Fruit fly (Drosophila melanogaster) whole organism, embryonic: ENCODE results near the gene CG14655.

Experiments
- ATbp ChIP-seq: fragments of 200-800 bp; sonication (Bioruptor generic); optimal IDR thresholded peaks from 2 replicates; lab custom pipeline; 2017; ENCODE audit warnings: missing biosample characterization, mild to moderate bottlenecking, missing genetic modification characterization, missing genetic modification reagents
- CG1024 ChIP-seq: fragments of 200-800 bp; sonication (Bioruptor generic); IDR thresholded peaks from 2 replicates; pipeline ENCODE4 v1.3.6; 2022; ENCODE audit warnings: missing biosample characterization, missing genetic modification characterization
- CG11247 ChIP-seq: fragments of 200-800 bp; sonication (Bioruptor generic); IDR thresholded peaks from 2 replicates; pipeline ENCODE4 v1.3.6; 2022; ENCODE audit warnings: missing biosample characterization, missing genetic modification characterization
- CG14710 ChIP-seq: fragments of 200-800 bp; sonication (Bioruptor generic); optimal IDR thresholded peaks from 3 replicates; lab custom pipeline; 2019; ENCODE audit warnings: missing biosample characterization, mild to moderate bottlenecking, missing genetic modification characterization, moderate library complexity
- CG1603 ChIP-seq: fragments of 200-800 bp; sonication (Bioruptor generic); optimal IDR thresholded peaks from 2 replicates; lab custom pipeline; 2019; ENCODE audit warnings: missing biosample characterization, mild to moderate bottlenecking, missing genetic modification characterization, moderate library complexity
- CG17359 ChIP-seq: fragments of 200-800 bp; sonication (Bioruptor generic); optimal IDR thresholded peaks from 3 replicates; lab custom pipeline; 2018; ENCODE audit warnings: missing biosample characterization, mild to moderate bottlenecking, missing genetic modification characterization, moderate library complexity
- CG17612 ChIP-seq: fragments of 200-800 bp; sonication (Bioruptor generic); IDR thresholded peaks from 2 replicates; pipeline ENCODE4 v1.3.6; 2022; ENCODE audit warnings: missing biosample characterization, missing genetic modification characterization
- CG17912 ChIP-seq: fragments of 200-800 bp; sonication (Bioruptor generic); optimal IDR thresholded peaks from 2 replicates; lab custom pipeline; 2018; ENCODE audit warnings: missing biosample characterization, mild to moderate bottlenecking, missing genetic modification characterization
- CG30403 ChIP-seq: fragments of 200-800 bp; sonication (Bioruptor generic); optimal IDR thresholded peaks from 3 replicates; lab custom pipeline; 2016; ENCODE audit warnings: missing biosample characterization, missing genetic modification characterization
- CG3163 ChIP-seq: fragments of 200-800 bp; sonication (Bioruptor generic); optimal IDR thresholded peaks from 3 replicates; lab custom pipeline; 2016; ENCODE audit warnings: missing biosample characterization, missing genetic modification characterization
- CG32772 ChIP-seq: fragments of 200-800 bp; sonication (Bioruptor generic); IDR thresholded peaks from 2 replicates; pipeline ENCODE4 v1.3.6; 2022; ENCODE audit warnings: missing biosample characterization, missing genetic modification characterization
- CG4730 ChIP-seq: fragments of 200-800 bp; sonication (Bioruptor generic); IDR thresholded peaks from 2 replicates; pipeline ENCODE4 v1.3.6; 2022; ENCODE audit warnings: missing biosample characterization, missing genetic modification characterization
- CG6175 ChIP-seq: fragments of 200-800 bp; sonication (Bioruptor generic); IDR thresholded peaks from 3 replicates; pipeline ENCODE4 v1.3.6; 2022; ENCODE audit warnings: missing biosample characterization, missing genetic modification characterization
- CG8290 ChIP-seq, 3 experiments: fragments of 200-800 bp; sonication (Bioruptor generic); optimal IDR thresholded peaks; 2 replicates each; lab custom pipeline; 2016 to 2019; ENCODE audit warnings: missing biosample characterization in 3 of 3, missing genetic modification characterization in 3 of 3, mild to moderate bottlenecking in 2 of 3, moderate library complexity in 1 of 3
- CG8478 ChIP-seq: fragments of >200 bp; optimal IDR thresholded peaks from 2 replicates; lab custom pipeline; 2018
- Doc2 ChIP-seq: fragments of 200-800 bp; sonication (Bioruptor generic); IDR thresholded peaks from 2 replicates; pipeline ENCODE4 v1.3.6; 2022; ENCODE audit warnings: missing biosample characterization, missing genetic modification characterization
- ERR ChIP-seq: fragments of 200-800 bp; sonication (Bioruptor generic); optimal IDR thresholded peaks from 2 replicates; lab custom pipeline; 2016; ENCODE audit warnings: missing biosample characterization, missing genetic modification characterization
- Gug ChIP-seq: fragments of 200-800 bp; sonication (Bioruptor generic); IDR thresholded peaks from 4 replicates; pipeline ENCODE4 v1.3.6; 2022; ENCODE audit warnings: missing biosample characterization, missing genetic modification characterization
- HmgZ ChIP-seq: fragments of 200-800 bp; sonication (Bioruptor generic); optimal IDR thresholded peaks from 2 replicates; lab custom pipeline; 2018; ENCODE audit warnings: missing biosample characterization, mild to moderate bottlenecking, missing genetic modification characterization
- Max ChIP-seq: fragments of 200-800 bp; sonication (Bioruptor generic); optimal IDR thresholded peaks from 2 replicates; lab custom pipeline; 2016; ENCODE audit warnings: missing biosample characterization, mild to moderate bottlenecking, missing genetic modification characterization
- Ravus ChIP-seq: fragments of 200-800 bp; sonication (Bioruptor generic); IDR thresholded peaks from 2 replicates; pipeline ENCODE4 v1.3.6; 2022; ENCODE audit warnings: missing biosample characterization, missing genetic modification characterization
- Sin3A ChIP-seq: fragments of >200 bp; optimal IDR thresholded peaks from 2 replicates; lab custom pipeline; 2018
- Sry-β ChIP-seq: fragments of 200-800 bp; sonication (Bioruptor generic); optimal IDR thresholded peaks from 2 replicates; lab custom pipeline; 2018; ENCODE audit warnings: missing biosample characterization, mild to moderate bottlenecking, missing genetic modification characterization, moderate library complexity
- Sry-δ ChIP-seq: fragments of 200-800 bp; sonication (Bioruptor generic); optimal IDR thresholded peaks from 2 replicates; lab custom pipeline; 2016; ENCODE audit warnings: missing biosample characterization, missing genetic modification characterization
- YL-1 ChIP-seq: fragments of 200-800 bp; sonication (Bioruptor generic); optimal IDR thresholded peaks from 3 replicates; lab custom pipeline; 2017; ENCODE audit warnings: missing biosample characterization, mild to moderate bottlenecking, missing genetic modification characterization
- ato ChIP-seq: fragments of 200-800 bp; sonication (Bioruptor generic); IDR thresholded peaks from 2 replicates; pipeline ENCODE4 v1.3.6; 2022; ENCODE audit warnings: missing biosample characterization, missing genetic modification characterization; ENCODE audit not compliant: partially characterized antibody
- bbx ChIP-seq: fragments of 200-800 bp; sonication (Bioruptor generic); IDR thresholded peaks from 2 replicates; pipeline ENCODE4 v1.3.6; 2022; ENCODE audit warnings: missing biosample characterization, missing genetic modification characterization; ENCODE audit not compliant: partially characterized antibody
- cad ChIP-seq: fragments of >200 bp; optimal IDR thresholded peaks from 2 replicates; lab custom pipeline; 2017; ENCODE audit warnings: missing biosample characterization, missing genetic modification characterization
- dan ChIP-seq: fragments of 200-800 bp; sonication (Bioruptor generic); IDR thresholded peaks from 2 replicates; pipeline ENCODE4 v1.3.6; 2022; ENCODE audit warnings: missing biosample characterization, missing genetic modification characterization
- dimm ChIP-seq: fragments of 200-800 bp; sonication (Bioruptor generic); IDR thresholded peaks from 2 replicates; pipeline ENCODE4 v1.3.6; 2022; ENCODE audit warnings: missing biosample characterization, missing genetic modification characterization
- emc ChIP-seq: fragments of 200-800 bp; sonication (Bioruptor generic); optimal IDR thresholded peaks from 2 replicates; lab custom pipeline; 2016; ENCODE audit warnings: missing biosample characterization, missing genetic modification characterization
- en ChIP-seq: fragments of 200-800 bp; sonication (Bioruptor generic); optimal IDR thresholded peaks from 2 replicates; lab custom pipeline; 2016; ENCODE audit warnings: missing biosample characterization, missing genetic modification characterization
- eve ChIP-seq, 2 experiments: fragments of >200 bp; optimal IDR thresholded peaks; 2 replicates each; lab custom pipeline; 2017; ENCODE audit warnings: missing biosample characterization in 2 of 2, missing genetic modification characterization in 2 of 2
- exex ChIP-seq: fragments of 200-800 bp; sonication (Bioruptor generic); optimal IDR thresholded peaks from 4 replicates; lab custom pipeline; 2018; ENCODE audit warnings: missing biosample characterization, mild to moderate bottlenecking, missing genetic modification characterization, moderate library complexity
- fd64A ChIP-seq: fragments of 200-800 bp; sonication (Bioruptor generic); optimal IDR thresholded peaks from 3 replicates; lab custom pipeline; 2018; ENCODE audit warnings: missing biosample characterization, mild to moderate bottlenecking, missing genetic modification characterization
- gcm ChIP-seq: fragments of 200-800 bp; sonication (Bioruptor generic); optimal IDR thresholded peaks from 2 replicates; lab custom pipeline; 2019; ENCODE audit warnings: missing biosample characterization, mild to moderate bottlenecking, missing genetic modification characterization, moderate library complexity
- gro ChIP-seq: fragments of 200-800 bp; sonication (Bioruptor generic); optimal IDR thresholded peaks from 2 replicates; lab custom pipeline; 2016; ENCODE audit warnings: missing biosample characterization, missing genetic modification characterization
- jigr1 ChIP-seq: fragments of 200-800 bp; sonication (Bioruptor generic); IDR thresholded peaks from 3 replicates; pipeline ENCODE4 v1.3.6; 2022; ENCODE audit warnings: missing biosample characterization, missing genetic modification characterization
- jing ChIP-seq: fragments of 200-800 bp; sonication (Bioruptor generic); optimal IDR thresholded peaks from 2 replicates; lab custom pipeline; 2018; ENCODE audit warnings: missing biosample characterization, mild to moderate bottlenecking, missing genetic modification characterization
- lov ChIP-seq, 2 experiments: fragments of 200-800 bp in 1 of 2; fragments of >200 bp in 1 of 2; sonication (Bioruptor generic) in 1 of 2; IDR thresholded peaks in 1 of 2; optimal IDR thresholded peaks in 1 of 2; 2 replicates in 1 of 2; 3 replicates in 1 of 2; pipeline versions ENCODE4 v1.3.6 to Lab custom; 2017 to 2022; ENCODE audit warnings: missing biosample characterization in 1 of 2, missing genetic modification characterization in 1 of 2
- luna ChIP-seq: fragments of 200-800 bp; sonication (Bioruptor generic); optimal IDR thresholded peaks from 2 replicates; lab custom pipeline; 2016; ENCODE audit warnings: missing biosample characterization, missing genetic modification characterization
- peb ChIP-seq: fragments of 200-800 bp; sonication (Bioruptor generic); IDR thresholded peaks from 2 replicates; pipeline ENCODE4 v1.3.6; 2022; ENCODE audit warnings: missing biosample characterization, missing genetic modification characterization
- pho ChIP-seq: fragments of 200-800 bp; sonication (Bioruptor generic); optimal IDR thresholded peaks from 2 replicates; lab custom pipeline; 2016; ENCODE audit warnings: missing biosample characterization, missing genetic modification characterization
- repo ChIP-seq: fragments of 200-800 bp; sonication (Bioruptor generic); optimal IDR thresholded peaks from 2 replicates; lab custom pipeline; 2016; ENCODE audit warnings: missing biosample characterization, missing genetic modification characterization
- sens ChIP-seq: fragments of 200-800 bp; sonication (Bioruptor generic); peaks from one replicate; lab custom pipeline; 2016; ENCODE audit warnings: missing biosample characterization, missing genetic modification characterization
- seq ChIP-seq: fragments of 200-800 bp; sonication (Bioruptor generic); IDR thresholded peaks from 2 replicates; pipeline ENCODE4 v1.3.6; 2022; ENCODE audit warnings: missing biosample characterization, missing genetic modification characterization
- toy ChIP-seq: fragments of 200-800 bp; sonication (Bioruptor generic); IDR thresholded peaks from 2 replicates; pipeline ENCODE4 v1.3.6; 2022; ENCODE audit warnings: missing biosample characterization, missing genetic modification characterization
- trh ChIP-seq: fragments of 200-800 bp; sonication (Bioruptor generic); optimal IDR thresholded peaks from 2 replicates; lab custom pipeline; 2016; ENCODE audit warnings: missing biosample characterization, missing genetic modification characterization
- ttk ChIP-seq: fragments of 200-800 bp; sonication (Bioruptor generic); IDR thresholded peaks from 2 replicates; pipeline ENCODE4 v2.1.2; 2022; ENCODE audit warnings: missing biosample characterization, missing genetic modification characterization
- vnd ChIP-seq: fragments of 200-800 bp; sonication (Bioruptor generic); IDR thresholded peaks from 3 replicates; pipeline ENCODE4 v1.3.6; 2022; ENCODE audit warnings: missing biosample characterization, missing genetic modification characterization; ENCODE audit not compliant: partially characterized antibody

Gene CG14655

DNA sequence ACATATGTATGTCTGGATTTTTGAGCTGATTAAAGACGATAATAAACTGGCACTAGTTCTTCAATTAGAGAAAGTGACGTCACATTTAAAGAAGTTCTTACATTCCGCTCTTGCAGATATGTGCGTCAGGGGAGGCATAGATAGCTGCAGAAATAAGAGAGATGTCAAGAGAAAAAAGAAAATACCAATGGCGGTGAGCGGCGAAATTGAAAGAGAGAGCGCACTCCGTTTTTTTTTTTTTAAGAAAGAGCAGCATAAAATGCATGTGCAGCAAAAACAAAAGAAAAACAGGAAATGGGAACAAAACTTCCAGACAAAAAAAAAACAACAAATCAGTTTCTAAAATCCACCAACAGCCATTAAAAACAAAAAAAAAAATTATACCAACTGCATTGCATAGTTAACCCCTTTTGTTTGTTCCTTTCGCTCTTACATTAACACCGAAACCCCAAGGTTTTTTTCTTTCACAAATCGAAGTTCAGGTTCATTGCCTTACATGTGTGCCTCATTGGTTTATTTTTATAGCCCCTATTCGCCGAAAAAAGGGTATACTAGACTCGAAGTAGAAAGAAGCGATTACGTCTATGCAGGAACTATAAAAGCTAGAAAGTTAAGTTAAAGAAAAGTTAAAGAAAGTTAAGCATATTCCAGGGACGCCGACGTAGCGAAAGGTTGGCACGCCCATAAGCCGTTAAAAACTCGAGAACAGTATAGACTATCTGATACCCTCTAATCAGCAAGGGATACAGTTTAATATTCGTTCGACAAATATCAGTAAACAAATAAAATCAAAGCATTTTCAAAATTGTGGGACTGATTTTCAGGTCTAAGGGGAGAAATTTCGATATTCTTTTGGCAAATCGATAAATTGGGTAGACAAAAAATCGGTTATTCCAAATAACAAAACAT is 39.3 kb downstream of the CG14655 start (continued):
- no peak for TF ChIP-seq exex
- TF ChIP-seq ato (GFP tag; lab: Robert Waterston, UW) = peak; percentile 19; the same call in 1 of the 2 replicates
- no peak for TF ChIP-seq Sry-δ
- TF ChIP-seq CG3163 (GFP tag; lab: Kevin White, UChicago) = peak; percentile 97
- TF ChIP-seq trh = no peak
- TF ChIP-seq Sin3A (lab: Kevin White, UChicago) = no peak
- no peak for TF ChIP-seq CG30403 (GFP tag; lab: Kevin White, UChicago)
- TF ChIP-seq CG32772 = peak; percentile 17; the same call in 1 of the 2 replicates
- no peak for TF ChIP-seq seq (GFP tag; lab: Robert Waterston, UW)
- TF ChIP-seq CG11247 (GFP tag; lab: Robert Waterston, UW) = no peak
- no peak for TF ChIP-seq ERR
- TF ChIP-seq luna = no peak
- TF ChIP-seq pho (GFP tag; lab: Kevin White, UChicago) = no peak
- no peak for TF ChIP-seq CG1603 (tag; lab: Kevin White, UChicago)
- TF ChIP-seq CG17912 = no peak
- no peak for TF ChIP-seq Gug (GFP tag; lab: Robert Waterston, UW)
- no peak for TF ChIP-seq Sry-β (GFP tag; lab: Kevin White, UChicago)
- TF ChIP-seq CG1024 (GFP tag; lab: Robert Waterston, UW) = no peak
- TF ChIP-seq dimm (GFP tag; lab: Robert Waterston, UW) = no peak
- TF ChIP-seq vnd (GFP tag; lab: Robert Waterston, UW) = peak; percentile 67; the same call in 2 of the 3 replicates
- TF ChIP-seq CG6175 (GFP tag; lab: Robert Waterston, UW) = no peak
- no peak for TF ChIP-seq gro (GFP tag; lab: Kevin White, UChicago)
- no peak for TF ChIP-seq YL-1 (GFP tag; lab: Kevin White, UChicago)
- no peak for TF ChIP-seq CG4730
- TF ChIP-seq CG17359 = no peak
- no peak for TF ChIP-seq fd64A (GFP tag; lab: Kevin White, UChicago)
- TF ChIP-seq Doc2 (GFP tag; lab: Robert Waterston, UW) = no peak
- no peak for TF ChIP-seq dan (GFP tag; lab: Robert Waterston, UW)
- TF ChIP-seq ttk (GFP tag; lab: Robert Waterston, UW) = no peak
- TF ChIP-seq lov (optimal IDR thresholded peaks at IDR 0.05; lab: Kevin White, UChicago) = no peak
- TF ChIP-seq lov (GFP tag; IDR thresholded peaks at IDR 0.05; lab: Robert Waterston, UW) = no peak
- no peak for TF ChIP-seq toy (GFP tag; lab: Robert Waterston, UW)
- no peak for TF ChIP-seq jigr1 (GFP tag; lab: Robert Waterston, UW)
- TF ChIP-seq repo (GFP tag; lab: Kevin White, UChicago) = no peak
- TF ChIP-seq peb (GFP tag; lab: Robert Waterston, UW) = no peak
- TF ChIP-seq CG8290 (GFP tag; optimal IDR thresholded peaks at IDR 0.05; lab: Kevin White, UChicago) = no peak
- no peak for TF ChIP-seq CG8290 (tag; optimal IDR thresholded peaks at IDR 0.05; lab: Kevin White, UChicago)
- TF ChIP-seq sens = no peak
- TF ChIP-seq cad (GFP tag; lab: Kevin White, UChicago) = no peak
- peak; percentile 69 for TF ChIP-seq bbx (GFP tag; lab: Robert Waterston, UW)
- no peak for TF ChIP-seq Max (GFP tag; lab: Kevin White, UChicago)
- no peak for TF ChIP-seq en (GFP tag; lab: Kevin White, UChicago)
- no peak for TF ChIP-seq jing (GFP tag; lab: Kevin White, UChicago)
- TF ChIP-seq CG17612 = no peak
- no peak for TF ChIP-seq HmgZ
- no peak for TF ChIP-seq CG8478 (lab: Kevin White, UChicago)
- peak in 1 of 2 experiments; percentile 5 for TF ChIP-seq eve (GFP tag; optimal IDR thresholded peaks at IDR 0.05; lab: Kevin White, UChicago)
- no peak for TF ChIP-seq emc (GFP tag; lab: Kevin White, UChicago)
- TF ChIP-seq ATbp = no peak
- no peak for TF ChIP-seq Ravus (GFP tag; lab: Robert Waterston, UW)
- no peak for TF ChIP-seq gcm (GFP tag; lab: Kevin White, UChicago)
- no peak for TF ChIP-seq CG14710
